Worm (Caenorhabditis elegans): ENCODE results near the gene atln-2.

ce11 chrIV:15008200-15008599 is 26.8 kb downstream of the atln-2 start:
- TF ChIP-seq tab-1 (GFP tag; IDR thresholded peaks at IDR 0.05), result no peak
- TF ChIP-seq med-1 (GFP tag; optimal IDR thresholded peaks at IDR 0.05; ENCODE audit: insufficient read depth), result no peak
- no peak for TF ChIP-seq flt-1 (GFP tag; IDR thresholded peaks at IDR 0.05)
- no peak for TF ChIP-seq ztf-29 (GFP tag; IDR thresholded peaks at IDR 0.05)
